Worm (Caenorhabditis elegans) whole organism, midembryonic: ENCODE results near the gene Y113G7B.15.

Experiments used
- T22C8.4 ChIP-seq: fragments of 200-800 bp; sonication (Bioruptor generic); IDR thresholded peaks from 2 replicates; pipeline ENCODE4 v1.3.6; 2022; ENCODE audit warnings: missing genetic modification characterization, missing compliant biosample characterization
- cog-1 ChIP-seq: sonication (generic microtip); optimal IDR thresholded peaks from 2 replicates; lab custom pipeline; 2016; ENCODE audit warnings: missing genetic modification characterization, missing compliant biosample characterization
- med-1 ChIP-seq: sonication (generic microtip); optimal IDR thresholded peaks from 2 replicates; lab custom pipeline; 2017; ENCODE audit warnings: missing genetic modification characterization, mild to moderate bottlenecking, missing compliant biosample characterization, antibody characterized with exemption, missing genetic modification reagents; ENCODE audit not compliant: insufficient read depth

DNA sequence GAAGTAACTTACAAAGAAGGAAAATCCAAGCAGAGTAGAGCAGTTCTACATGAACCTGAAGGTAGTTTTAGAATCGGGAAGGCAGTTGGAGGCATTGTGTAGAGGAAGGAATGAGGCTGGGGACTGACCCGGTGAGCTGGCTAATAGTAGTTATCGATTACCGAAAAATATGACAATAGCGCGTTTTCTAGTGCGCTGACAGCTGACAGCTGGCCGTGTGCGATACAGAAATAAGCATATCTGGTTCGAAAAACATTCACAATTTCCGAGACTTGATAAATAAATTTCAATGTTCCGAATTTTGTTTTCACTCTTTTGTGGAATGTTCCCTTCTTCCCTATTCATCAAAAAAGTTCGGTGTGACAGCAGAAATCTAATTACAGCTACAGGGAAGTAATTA is 27.6 kb downstream of the Y113G7B.15 start, which contains the start of the genes fbxb-59 and srbc-34:
- TF ChIP-seq med-1 (no peak), T22C8.4 (no peak), cog-1 (no peak)
